Worm (Caenorhabditis elegans): ENCODE data around the gene srd-59.

srd-59 gene

ce11 chrII:7204951-7205350 lies 537 bp upstream of the srd-59 start, which contains the start of gene srd-58:
Gene srd-58, minus strand, starts transcription at chrII:7205051.
- TF ChIP-seq klf-2 (GFP tag; conservative IDR thresholded peaks at IDR 0.05) (no peak), tab-1 (GFP tag; IDR thresholded peaks at IDR 0.05) (no peak), med-1 (GFP tag; optimal IDR thresholded peaks at IDR 0.05; ENCODE audit: insufficient read depth) (no peak), ztf-23 (GFP tag; IDR thresholded peaks at IDR 0.05) (no peak), ztf-29 (GFP tag; IDR thresholded peaks at IDR 0.05) (no peak), flt-1 (GFP tag; IDR thresholded peaks at IDR 0.05) (no peak), T22C8.4 (GFP tag; IDR thresholded peaks at IDR 0.05) (no peak), cog-1 (tag; optimal IDR thresholded peaks at IDR 0.05) (no peak), ref-1 (GFP tag; conservative IDR thresholded peaks at IDR 0.05) (no peak)

- TF ChIP-seq tab-1 (GFP tag; IDR thresholded peaks at IDR 0.05) (no peak), ref-1 (GFP tag; conservative IDR thresholded peaks at IDR 0.05) (no peak), T22C8.4 (GFP tag; IDR thresholded peaks at IDR 0.05) (no peak), flt-1 (GFP tag; IDR thresholded peaks at IDR 0.05) (no peak), ztf-23 (GFP tag; IDR thresholded peaks at IDR 0.05) (no peak), med-1 (GFP tag; optimal IDR thresholded peaks at IDR 0.05; ENCODE audit: insufficient read depth) (no peak), klf-2 (GFP tag; conservative IDR thresholded peaks at IDR 0.05) (no peak), ztf-29 (GFP tag; IDR thresholded peaks at IDR 0.05) (no peak), cog-1 (tag; optimal IDR thresholded peaks at IDR 0.05) (no peak)
These were observed 2.2 kb downstream of the srd-59 start for ce11 chrII:7207649-7208048.

ce11 chrII:7208184-7208583 lies 2.7 kb downstream of the srd-59 start, which contains the start of gene dhs-7:
Gene dhs-7, minus strand, starts transcription at chrII:7208460.
- TF ChIP-seq tab-1 (GFP tag; IDR thresholded peaks at IDR 0.05) (no peak), ref-1 (GFP tag; conservative IDR thresholded peaks at IDR 0.05) (no peak), ztf-29 (GFP tag; IDR thresholded peaks at IDR 0.05) (no peak), cog-1 (tag; optimal IDR thresholded peaks at IDR 0.05) (no peak), klf-2 (GFP tag; conservative IDR thresholded peaks at IDR 0.05) (no peak), flt-1 (GFP tag; IDR thresholded peaks at IDR 0.05) (no peak), ztf-23 (GFP tag; IDR thresholded peaks at IDR 0.05) (no peak), T22C8.4 (GFP tag; IDR thresholded peaks at IDR 0.05) (no peak)

ce11 chrII:7210187-7210586 lies 4.7 kb downstream of the srd-59 start, which contains the start of gene E04F6.15:
Gene E04F6.15, minus strand, starts transcription at chrII:7210287.
- TF ChIP-seq flt-1 (GFP tag; IDR thresholded peaks at IDR 0.05) (no peak), med-1 (GFP tag; optimal IDR thresholded peaks at IDR 0.05; ENCODE audit: insufficient read depth) (no peak), cog-1 (tag; optimal IDR thresholded peaks at IDR 0.05) (no peak), klf-2 (GFP tag; conservative IDR thresholded peaks at IDR 0.05) (no peak), T22C8.4 (GFP tag; IDR thresholded peaks at IDR 0.05) (no peak)

- TF ChIP-seq ztf-29 (GFP tag; IDR thresholded peaks at IDR 0.05) (no peak), cog-1 (tag; optimal IDR thresholded peaks at IDR 0.05) (no peak), klf-2 (GFP tag; conservative IDR thresholded peaks at IDR 0.05) (no peak), ztf-23 (GFP tag; IDR thresholded peaks at IDR 0.05) (no peak), ref-1 (GFP tag; conservative IDR thresholded peaks at IDR 0.05) (no peak), T22C8.4 (GFP tag; IDR thresholded peaks at IDR 0.05) (no peak), med-1 (GFP tag; optimal IDR thresholded peaks at IDR 0.05; ENCODE audit: insufficient read depth) (no peak)
These were observed 5.8 kb downstream of the srd-59 start, which contains the start of gene E04F6.8 for ce11 chrII:7211280-7211679. Gene E04F6.8, minus strand, starts transcription at chrII:7211380.

- TF ChIP-seq cog-1 (tag; optimal IDR thresholded peaks at IDR 0.05) (no peak), ztf-23 (GFP tag; IDR thresholded peaks at IDR 0.05) (no peak), T22C8.4 (GFP tag; IDR thresholded peaks at IDR 0.05) (no peak), klf-2 (GFP tag; conservative IDR thresholded peaks at IDR 0.05) (no peak), ztf-29 (GFP tag; IDR thresholded peaks at IDR 0.05) (no peak), tab-1 (GFP tag; IDR thresholded peaks at IDR 0.05) (no peak), ref-1 (GFP tag; conservative IDR thresholded peaks at IDR 0.05) (no peak), med-1 (GFP tag; optimal IDR thresholded peaks at IDR 0.05; ENCODE audit: insufficient read depth) (no peak), flt-1 (GFP tag; IDR thresholded peaks at IDR 0.05) (no peak)
These were observed 6.6 kb downstream of the srd-59 start, which contains the start of gene E04F6.9 for ce11 chrII:7212059-7212458. Gene E04F6.9, minus strand, starts transcription at chrII:7212159.

ce11 chrII:7217047-7217446 lies 11.6 kb downstream of the srd-59 start, which contains the start of gene E04F6.10:
Gene E04F6.10, minus strand, starts transcription at chrII:7217147.
- no peak for TF ChIP-seq ztf-29 (GFP tag; IDR thresholded peaks at IDR 0.05)
- TF ChIP-seq tab-1 (GFP tag; IDR thresholded peaks at IDR 0.05): no peak
- TF ChIP-seq ztf-23 (GFP tag; IDR thresholded peaks at IDR 0.05): no peak
- TF ChIP-seq med-1 (GFP tag; optimal IDR thresholded peaks at IDR 0.05; ENCODE audit: insufficient read depth): no peak
- TF ChIP-seq flt-1 (GFP tag; IDR thresholded peaks at IDR 0.05): no peak
- TF ChIP-seq T22C8.4 (GFP tag; IDR thresholded peaks at IDR 0.05): no peak
- no peak for TF ChIP-seq cog-1 (tag; optimal IDR thresholded peaks at IDR 0.05)
- TF ChIP-seq ref-1 (GFP tag; conservative IDR thresholded peaks at IDR 0.05): no peak
- no peak for TF ChIP-seq klf-2 (GFP tag; conservative IDR thresholded peaks at IDR 0.05)

ce11 chrII:7224074-7224473 lies 18.6 kb downstream of the srd-59 start:
- TF ChIP-seq klf-2 (GFP tag; conservative IDR thresholded peaks at IDR 0.05) (no peak), T22C8.4 (GFP tag; IDR thresholded peaks at IDR 0.05) (no peak), tab-1 (GFP tag; IDR thresholded peaks at IDR 0.05) (no peak), flt-1 (GFP tag; IDR thresholded peaks at IDR 0.05) (no peak), med-1 (GFP tag; optimal IDR thresholded peaks at IDR 0.05; ENCODE audit: insufficient read depth) (no peak), ref-1 (GFP tag; conservative IDR thresholded peaks at IDR 0.05) (no peak), ztf-23 (GFP tag; IDR thresholded peaks at IDR 0.05) (no peak), cog-1 (tag; optimal IDR thresholded peaks at IDR 0.05) (no peak), ztf-29 (GFP tag; IDR thresholded peaks at IDR 0.05) (no peak)

ce11 chrII:7225864-7226522 lies 20.5 kb downstream of the srd-59 start, which contains the start of gene clh-3:
Gene clh-3, minus strand, starts transcription at chrII:7225914.
- TF ChIP-seq flt-1 (GFP tag; IDR thresholded peaks at IDR 0.05) (no peak), klf-2 (GFP tag; conservative IDR thresholded peaks at IDR 0.05) (no peak), ztf-23 (GFP tag; IDR thresholded peaks at IDR 0.05) (no peak), ztf-29 (GFP tag; IDR thresholded peaks at IDR 0.05) (no peak), ref-1 (GFP tag; conservative IDR thresholded peaks at IDR 0.05) (no peak), med-1 (GFP tag; optimal IDR thresholded peaks at IDR 0.05; ENCODE audit: insufficient read depth) (no peak), cog-1 (tag; optimal IDR thresholded peaks at IDR 0.05) (no peak), tab-1 (GFP tag; IDR thresholded peaks at IDR 0.05) (no peak), T22C8.4 (GFP tag; IDR thresholded peaks at IDR 0.05) (no peak)

Data from whole organism, midembryonic.